Fruit fly (Drosophila melanogaster) whole organism: ENCODE measurements around the gene CG42240.

ENCODE experiments used
- CG8478 ChIP-seq: fragments of >200 bp; optimal IDR thresholded peaks from 2 replicates; lab custom pipeline; 2018; ENCODE audit warnings: inconsistent platforms
- Dll ChIP-seq: fragments of >200 bp; optimal IDR thresholded peaks from 2 replicates; lab custom pipeline; 2017
- pan ChIP-seq: fragments of >200 bp; optimal IDR thresholded peaks from 2 replicates; lab custom pipeline; 2017
- usp ChIP-seq: fragments of >200 bp; optimal IDR thresholded peaks from 2 replicates; lab custom pipeline; 2017; ENCODE audit warnings: missing biosample characterization, missing genetic modification characterization, mixed read lengths

- TF ChIP-seq pan (lab: Kevin White, UChicago) (no peak), usp (GFP tag; lab: Kevin White, UChicago) (no peak), Dll (lab: Kevin White, UChicago) (no peak), CG8478 (no peak)
Observed at dm6 chrX:6291083-6291699, 39.5 kb upstream of the CG42240 start, which contains the start of the genes Rpt4 and mldr.
